Worm (Caenorhabditis elegans) whole organism, early embryonic: ENCODE results near the gene srx-80.

Experiments used
- B0310.2 ChIP-seq: sonication (generic microtip); optimal IDR thresholded peaks from 2 replicates; lab custom pipeline; 2016; ENCODE audit warnings: mild to moderate bottlenecking, missing genetic modification characterization, missing compliant biosample characterization
- F13C5.2 ChIP-seq: sonication (generic microtip); optimal IDR thresholded peaks from 2 replicates; lab custom pipeline; 2017; ENCODE audit warnings: mild to moderate bottlenecking, missing genetic modification characterization, inconsistent platforms, missing compliant biosample characterization
- aly-1 ChIP-seq: sonication (generic microtip); optimal IDR thresholded peaks from 2 replicates; lab custom pipeline; 2016; ENCODE audit warnings: missing genetic modification characterization, missing compliant biosample characterization
- ama-1 ChIP-seq: fragments of 150-350 bp; optimal IDR thresholded peaks from 2 replicates; lab custom pipeline; 2014
- ceh-13 ChIP-seq: fragments of 200-800 bp; sonication (Bioruptor generic); optimal IDR thresholded peaks from 2 replicates; lab custom pipeline; 2018; ENCODE audit warnings: mild to moderate bottlenecking, missing genetic modification characterization, missing compliant biosample characterization
- ceh-36 ChIP-seq: sonication (generic microtip); optimal IDR thresholded peaks from 2 replicates; lab custom pipeline; 2016; ENCODE audit warnings: missing genetic modification characterization, inconsistent platforms, missing compliant biosample characterization
- ets-7 ChIP-seq: sonication (generic microtip); optimal IDR thresholded peaks from 2 replicates; lab custom pipeline; 2016; ENCODE audit warnings: missing genotype, missing genetic modification characterization, missing compliant biosample characterization
- flt-1 ChIP-seq: fragments of 200-800 bp; sonication (Bioruptor generic); IDR thresholded peaks from 2 replicates; pipeline ENCODE4 v1.3.6; 2022; ENCODE audit warnings: missing genetic modification characterization, missing compliant biosample characterization
- hmbx-1 ChIP-seq: sonication (generic microtip); optimal IDR thresholded peaks from 2 replicates; lab custom pipeline; 2016; ENCODE audit warnings: mild to moderate bottlenecking, missing genetic modification characterization, missing compliant biosample characterization
- hmg-4 ChIP-seq: fragments of 200-800 bp; sonication (Bioruptor generic); optimal IDR thresholded peaks from 2 replicates; lab custom pipeline; 2018; ENCODE audit warnings: mild to moderate bottlenecking, missing genetic modification characterization, missing compliant biosample characterization
- hnd-1 ChIP-seq: sonication (generic microtip); optimal IDR thresholded peaks from 2 replicates; lab custom pipeline; 2016; ENCODE audit warnings: missing genetic modification characterization, missing compliant biosample characterization
- pes-1 ChIP-seq: fragments of 200-800 bp; sonication (Bioruptor generic); IDR thresholded peaks from 2 replicates; pipeline ENCODE4 v1.3.6; 2022; ENCODE audit warnings: missing genetic modification reagents, missing genetic modification characterization, missing compliant biosample characterization
- scrt-1 ChIP-seq: fragments of 200-800 bp; sonication (Bioruptor generic); IDR thresholded peaks from 2 replicates; pipeline ENCODE4 v1.3.6; 2022; ENCODE audit warnings: missing genetic modification characterization, missing compliant biosample characterization
- sea-1 ChIP-seq: fragments of 200-800 bp; sonication (Bioruptor generic); conservative IDR thresholded peaks from 2 replicates; pipeline ENCODE4 v1.3.6; 2022; ENCODE audit warnings: missing genetic modification characterization, missing compliant biosample characterization
- tbx-11 ChIP-seq: fragments of 200-800 bp; sonication (Bioruptor generic); IDR thresholded peaks from 2 replicates; pipeline ENCODE4 v1.3.6; 2022; ENCODE audit warnings: missing genetic modification characterization, missing compliant biosample characterization
- tbx-37 ChIP-seq: fragments of 200-800 bp; sonication (Bioruptor generic); conservative IDR thresholded peaks from 2 replicates; pipeline ENCODE4 v1.3.6; 2022; ENCODE audit warnings: missing genetic modification reagents, missing genetic modification characterization, missing compliant biosample characterization
- tra-4 ChIP-seq: sonication (generic microtip); optimal IDR thresholded peaks from 2 replicates; lab custom pipeline; 2017; ENCODE audit warnings: missing genetic modification characterization, missing compliant biosample characterization

The srx-80 gene

DNA sequence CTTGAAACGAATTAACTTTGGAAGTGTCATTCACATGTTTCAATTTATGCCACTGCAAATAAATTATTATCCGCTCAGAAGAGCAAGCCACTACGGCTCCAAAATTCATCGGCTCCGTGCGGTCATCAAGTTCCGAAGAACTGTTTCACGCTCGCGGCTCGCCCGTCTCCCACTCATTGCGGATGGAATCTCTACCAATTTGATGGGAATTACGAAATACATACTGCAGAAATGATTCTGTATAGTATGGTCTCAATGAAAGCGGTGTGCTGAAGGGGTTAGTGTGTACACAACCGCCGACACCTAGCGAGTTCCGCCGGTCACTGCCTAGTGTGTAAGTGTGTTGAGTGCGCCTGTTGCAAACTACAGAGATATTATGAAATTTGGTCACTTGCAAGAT, 8.4 kb upstream of the srx-80 start:
- TF ChIP-seq tbx-37 (GFP tag; lab: Robert Waterston, UW), result no peak
- no peak for TF ChIP-seq sea-1 (GFP tag; lab: Robert Waterston, UW)
- no peak for TF ChIP-seq ets-7
- TF ChIP-seq scrt-1 (GFP tag; lab: Robert Waterston, UW), result no peak
- no peak for TF ChIP-seq hmg-4
- TF ChIP-seq ceh-13 (GFP tag; lab: Kevin White, UChicago), result no peak
- TF ChIP-seq F13C5.2 (tag; lab: Kevin White, UChicago), result no peak
- TF ChIP-seq tbx-11 (GFP tag; lab: Robert Waterston, UW), result no peak
- no peak for TF ChIP-seq ama-1
- TF ChIP-seq aly-1, result no peak
- TF ChIP-seq ceh-36 (tag; lab: Kevin White, UChicago), result no peak
- TF ChIP-seq pes-1 (GFP tag; lab: Robert Waterston, UW), result no peak
- TF ChIP-seq hmbx-1, result no peak
- TF ChIP-seq tra-4 (tag; lab: Kevin White, UChicago), result no peak
- no peak for TF ChIP-seq flt-1
- TF ChIP-seq B0310.2 (tag; lab: Kevin White, UChicago), result no peak
- TF ChIP-seq hnd-1 (tag; lab: Kevin White, UChicago), result no peak

DNA sequence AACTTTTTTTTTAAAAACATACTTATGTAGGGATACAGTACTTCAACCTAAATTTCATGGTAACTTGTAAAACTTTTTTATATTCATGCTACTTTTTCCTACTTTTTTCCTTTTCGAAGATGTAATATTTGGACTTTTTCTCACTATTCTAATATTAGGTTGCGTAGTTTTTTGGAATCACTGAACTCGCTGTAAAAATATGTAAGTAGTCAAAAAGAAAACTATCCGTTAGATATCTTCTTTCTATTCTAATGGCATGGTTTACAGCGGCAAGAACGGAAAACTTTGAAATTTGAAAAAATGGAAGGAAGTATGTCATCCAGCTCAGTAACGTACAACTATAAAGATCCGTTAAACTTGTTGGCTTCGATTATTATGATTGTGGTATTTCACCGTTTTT, 4.1 kb upstream of the srx-80 start, which contains the start of gene srx-82:
srx-82 (plus strand) TSS at position 301 of the 400 bp plus-strand sequence.
- no peak for TF ChIP-seq flt-1
- TF ChIP-seq scrt-1 (GFP tag; lab: Robert Waterston, UW), result no peak
- TF ChIP-seq F13C5.2 (tag; lab: Kevin White, UChicago), result no peak
- no peak for TF ChIP-seq ceh-36 (tag; lab: Kevin White, UChicago)
- TF ChIP-seq hmg-4, result no peak
- no peak for TF ChIP-seq hmbx-1
- TF ChIP-seq hnd-1 (tag; lab: Kevin White, UChicago), result no peak
- no peak for TF ChIP-seq tbx-11 (GFP tag; lab: Robert Waterston, UW)
- TF ChIP-seq pes-1 (GFP tag; lab: Robert Waterston, UW), result no peak
- TF ChIP-seq ama-1, result no peak

DNA sequence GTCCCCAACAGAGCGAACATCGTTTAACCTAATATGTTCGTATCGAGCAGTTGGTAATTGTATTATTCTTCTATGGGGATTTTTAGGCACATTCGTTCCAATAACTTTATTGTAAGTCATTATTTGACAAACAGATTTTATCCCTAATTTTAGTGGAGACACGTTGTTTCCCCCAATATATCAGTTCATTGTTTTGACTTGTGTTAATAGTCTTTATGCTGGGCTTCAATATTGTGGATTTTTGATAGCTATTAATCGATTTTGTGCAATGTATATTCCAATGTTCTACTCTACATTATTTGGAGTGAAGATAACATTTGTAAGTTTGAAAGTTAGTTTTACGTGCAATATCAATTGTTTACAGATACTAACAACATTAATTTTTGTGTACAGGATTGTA, 361 bp downstream of the srx-80 start:
- TF ChIP-seq hmbx-1 (no peak), pes-1 (GFP tag; lab: Robert Waterston, UW) (no peak), tbx-11 (GFP tag; lab: Robert Waterston, UW) (no peak), ama-1 (no peak)

DNA sequence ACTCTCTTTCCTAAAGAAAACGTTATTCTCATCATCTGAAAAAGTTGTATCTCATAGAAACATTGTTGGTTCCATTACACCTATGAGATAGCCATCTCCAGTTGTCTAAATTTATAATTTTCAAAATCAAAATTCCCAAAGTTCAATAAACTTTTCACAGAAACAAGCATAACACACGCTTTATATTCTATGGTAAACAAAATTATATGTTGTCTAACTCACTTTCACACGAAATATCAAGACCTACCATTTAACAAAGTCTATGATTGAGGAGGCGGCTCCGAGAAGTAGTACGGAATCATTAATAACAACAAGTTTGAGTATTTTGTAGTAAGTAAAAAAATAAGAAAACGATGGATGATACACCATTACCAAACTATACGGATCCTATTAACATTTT, 5.3 kb downstream of the srx-80 start, which contains the start of gene srx-84:
srx-84 (plus strand) TSS at position 301 of the 400 bp plus-strand sequence.
- TF ChIP-seq ets-7 (no peak), sea-1 (GFP tag; lab: Robert Waterston, UW) (no peak), B0310.2 (tag; lab: Kevin White, UChicago) (no peak), hmg-4 (no peak), ama-1 (no peak), aly-1 (no peak), F13C5.2 (tag; lab: Kevin White, UChicago) (no peak), hnd-1 (tag; lab: Kevin White, UChicago) (no peak), tra-4 (tag; lab: Kevin White, UChicago) (no peak), scrt-1 (GFP tag; lab: Robert Waterston, UW) (no peak), pes-1 (GFP tag; lab: Robert Waterston, UW) (no peak), hmbx-1 (no peak), ceh-13 (GFP tag; lab: Kevin White, UChicago) (no peak), tbx-37 (GFP tag; lab: Robert Waterston, UW) (no peak)

DNA sequence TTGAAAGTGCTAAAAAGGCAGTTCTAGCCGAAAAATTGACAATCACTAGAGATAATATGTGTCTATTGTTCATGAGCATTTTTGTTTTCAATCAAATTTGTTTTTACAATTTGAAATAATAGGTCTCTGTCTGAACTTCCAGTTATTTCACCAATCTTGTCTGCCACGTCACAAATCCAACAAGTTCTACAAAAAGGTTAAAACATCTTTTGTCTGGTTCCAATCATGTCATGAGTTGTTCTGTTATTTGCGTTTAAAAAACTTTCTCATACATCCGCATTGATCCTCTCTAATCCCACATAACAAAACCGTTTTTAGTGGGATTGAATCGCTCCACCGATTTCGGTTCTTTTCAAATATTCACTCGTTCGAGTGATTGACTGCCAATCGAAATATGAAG, 7.3 kb downstream of the srx-80 start, which contains the start of gene F35B12.9:
F35B12.9 (plus strand) TSS at position 372 of the 400 bp plus-strand sequence.
- no peak for TF ChIP-seq flt-1
- TF ChIP-seq tbx-11 (GFP tag; lab: Robert Waterston, UW), result no peak
- no peak for TF ChIP-seq ceh-13 (GFP tag; lab: Kevin White, UChicago)
- TF ChIP-seq B0310.2 (tag; lab: Kevin White, UChicago), result no peak
- TF ChIP-seq scrt-1 (GFP tag; lab: Robert Waterston, UW), result no peak
- no peak for TF ChIP-seq hnd-1 (tag; lab: Kevin White, UChicago)
- no peak for TF ChIP-seq F13C5.2 (tag; lab: Kevin White, UChicago)
- TF ChIP-seq ets-7, result no peak
- no peak for TF ChIP-seq hmbx-1
- no peak for TF ChIP-seq aly-1
- no peak for TF ChIP-seq hmg-4
- TF ChIP-seq tra-4 (tag; lab: Kevin White, UChicago), result no peak
- no peak for TF ChIP-seq sea-1 (GFP tag; lab: Robert Waterston, UW)
- no peak for TF ChIP-seq pes-1 (GFP tag; lab: Robert Waterston, UW)
- TF ChIP-seq ceh-36 (tag; lab: Kevin White, UChicago), result no peak
- no peak for TF ChIP-seq ama-1
- no peak for TF ChIP-seq tbx-37 (GFP tag; lab: Robert Waterston, UW)

DNA sequence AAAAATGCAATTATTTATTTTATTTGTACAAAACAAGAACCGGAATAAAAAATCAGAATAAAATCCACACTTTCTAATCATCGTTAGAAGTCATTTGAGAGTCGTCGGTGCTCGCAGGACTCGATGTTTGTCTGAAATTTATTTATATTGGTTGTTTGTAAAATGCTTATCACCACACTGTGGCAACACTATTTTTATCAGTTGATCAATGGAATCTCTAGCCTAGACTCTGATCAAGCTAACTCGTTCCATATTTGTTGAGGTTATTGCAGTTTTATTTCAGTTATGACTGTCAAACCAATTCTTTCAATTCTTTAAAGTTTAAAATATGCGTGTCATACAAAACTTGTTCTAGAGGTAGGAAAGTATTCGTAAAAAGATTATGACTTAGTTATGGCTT, 11.0 kb downstream of the srx-80 start, which contains the start of gene dhs-20:
dhs-20 (minus strand) TSS at position 80 of the 400 bp plus-strand sequence.
- TF ChIP-seq ets-7, result no peak
- no peak for TF ChIP-seq tbx-11 (GFP tag; lab: Robert Waterston, UW)
- TF ChIP-seq ceh-13 (GFP tag; lab: Kevin White, UChicago), result no peak
- no peak for TF ChIP-seq F13C5.2 (tag; lab: Kevin White, UChicago)
- no peak for TF ChIP-seq ceh-36 (tag; lab: Kevin White, UChicago)
- no peak for TF ChIP-seq ama-1
- no peak for TF ChIP-seq hnd-1 (tag; lab: Kevin White, UChicago)
- TF ChIP-seq sea-1 (GFP tag; lab: Robert Waterston, UW), result no peak
- TF ChIP-seq pes-1 (GFP tag; lab: Robert Waterston, UW), result no peak
- TF ChIP-seq scrt-1 (GFP tag; lab: Robert Waterston, UW), result no peak
- TF ChIP-seq hmbx-1, result no peak
- no peak for TF ChIP-seq tbx-37 (GFP tag; lab: Robert Waterston, UW)
- no peak for TF ChIP-seq aly-1
- no peak for TF ChIP-seq tra-4 (tag; lab: Kevin White, UChicago)

DNA sequence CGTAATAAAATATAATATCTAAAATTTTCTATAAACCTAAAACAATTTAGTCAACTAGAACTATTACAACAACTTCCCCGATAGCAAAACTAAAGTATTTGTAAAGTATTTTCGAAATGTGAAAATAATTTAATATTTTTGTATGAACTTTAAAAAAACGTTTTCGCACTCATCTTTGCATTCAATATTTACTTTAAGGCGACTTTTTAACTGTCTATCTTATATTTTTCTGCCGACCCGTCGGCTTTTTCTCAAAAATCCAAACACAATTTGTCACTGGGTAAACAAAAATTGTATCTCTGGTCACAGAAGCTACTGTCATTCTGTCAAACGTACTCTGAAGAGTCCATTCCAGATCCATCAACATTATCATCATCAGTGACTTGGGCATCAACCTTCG, 11.7 kb downstream of the srx-80 start:
- TF ChIP-seq F13C5.2 (tag; lab: Kevin White, UChicago) (no peak), aly-1 (no peak), hmg-4 (no peak), pes-1 (GFP tag; lab: Robert Waterston, UW) (no peak), flt-1 (no peak), ceh-36 (tag; lab: Kevin White, UChicago) (no peak), tbx-11 (GFP tag; lab: Robert Waterston, UW) (no peak), ets-7 (no peak), sea-1 (GFP tag; lab: Robert Waterston, UW) (no peak), hmbx-1 (no peak), ama-1 (no peak), ceh-13 (GFP tag; lab: Kevin White, UChicago) (no peak), hnd-1 (tag; lab: Kevin White, UChicago) (no peak), scrt-1 (GFP tag; lab: Robert Waterston, UW) (no peak), tra-4 (tag; lab: Kevin White, UChicago) (no peak), tbx-37 (GFP tag; lab: Robert Waterston, UW) (no peak), B0310.2 (tag; lab: Kevin White, UChicago) (no peak)
